Fruit fly (Drosophila melanogaster): ENCODE data around the gene CG45066.

dm6 chr3L:3114367-3114766 lies 3.3 kb upstream of the CG45066 start, which contains the start of gene CG45067:
- TF ChIP-seq CG9705 (GFP tag; optimal IDR thresholded peaks at IDR 0.05) (no peak), OdsH (GFP tag; optimal IDR thresholded peaks at IDR 0.05) (no peak)
